Fruit fly (Drosophila melanogaster) S2 (cell line): ENCODE measurements around the gene ZnT63C.

Source experiments
- CG8478 ChIP-seq: fragments of >200 bp; optimal IDR thresholded peaks from 2 replicates; lab custom pipeline; 2018
- CTCF ChIP-seq, 2 experiments: fragments of >200 bp; optimal IDR thresholded peaks; 2 replicates each; lab custom pipeline; 2018

DNA sequence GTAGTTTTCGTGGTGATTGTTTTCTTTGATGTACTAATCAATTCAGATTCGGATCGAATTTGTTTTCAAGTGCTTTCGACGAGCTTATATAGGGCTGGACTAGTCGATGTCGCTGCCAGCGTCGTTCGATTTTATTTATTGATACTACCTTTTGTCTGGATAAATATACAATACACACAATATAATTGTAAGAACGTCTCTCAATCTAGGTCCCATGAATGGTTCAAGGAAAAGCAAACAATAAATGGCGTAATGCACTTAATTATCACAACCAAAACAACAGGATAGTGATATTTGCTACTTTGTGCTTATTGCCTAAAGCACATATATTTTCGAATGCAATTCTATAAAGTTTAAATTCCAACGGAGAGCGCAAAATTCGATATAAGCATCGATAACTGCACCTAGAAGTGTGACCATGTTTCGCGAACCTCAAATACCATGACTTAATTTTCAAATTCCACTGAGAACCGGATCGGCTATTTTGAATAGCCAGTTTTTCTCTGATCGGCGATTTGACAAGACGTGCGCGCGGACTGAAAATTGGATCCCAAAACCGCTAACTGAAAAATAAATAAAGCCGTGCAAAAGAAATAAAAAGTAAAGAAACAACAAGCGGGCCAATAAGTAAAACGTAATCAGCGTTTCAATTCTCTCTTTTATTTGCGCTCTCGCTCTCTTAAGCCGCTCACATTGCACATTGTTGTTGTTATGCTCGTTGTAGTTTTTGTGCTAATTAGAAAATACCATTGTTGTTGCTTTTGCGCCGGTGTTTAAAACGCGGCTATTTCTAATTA is 33.1 kb downstream of the ZnT63C start, which contains the start of the genes Drsl6 and kst:
- TF ChIP-seq CG8478 (no peak), CTCF (optimal IDR thresholded peaks at IDR 0.05; lab: Kevin White, UChicago) (no peak)
